Worm (Caenorhabditis elegans): ENCODE measurements around the gene let-23.

DNA sequence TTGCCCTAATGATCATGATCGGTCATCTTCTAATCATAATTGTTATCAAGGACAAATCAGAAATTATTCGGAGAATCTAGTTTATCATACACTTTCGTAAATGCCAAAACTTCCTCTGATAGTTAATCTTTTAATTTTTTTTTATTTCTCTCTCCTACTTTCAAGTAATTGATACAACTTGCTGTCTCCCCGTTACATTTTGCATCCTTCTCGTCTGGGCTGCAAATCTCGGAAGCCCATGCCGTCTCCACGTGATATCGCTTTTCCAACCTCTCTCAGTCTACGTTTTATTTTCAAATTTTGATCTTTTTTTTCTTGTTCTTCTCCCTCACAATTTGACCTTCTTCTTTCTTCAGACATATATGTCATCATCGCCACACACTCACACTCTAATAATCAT is 36.3 kb upstream of the let-23 start, which contains the start of gene rhy-1:
- no peak for TF ChIP-seq ztf-29 (GFP tag; IDR thresholded peaks at IDR 0.05)
- TF ChIP-seq flt-1 (GFP tag; IDR thresholded peaks at IDR 0.05): no peak
